Fruit fly (Drosophila melanogaster) whole organism, embryonic: Measurements from ENCODE around the gene eIF4E5.

Experiments
- Atf3 ChIP-seq: fragments of 200-800 bp; sonication (Bioruptor generic); optimal IDR thresholded peaks from 3 replicates; lab custom pipeline; 2016; ENCODE audit warnings: missing biosample characterization, missing genetic modification characterization
- CG10274 ChIP-seq: fragments of 200-800 bp; sonication (Bioruptor generic); optimal IDR thresholded peaks from 3 replicates; lab custom pipeline; 2017; ENCODE audit warnings: missing biosample characterization, mild to moderate bottlenecking, missing genetic modification characterization
- CG10366 ChIP-seq: fragments of 200-800 bp; sonication (Bioruptor generic); IDR thresholded peaks from 2 replicates; pipeline ENCODE4 v1.3.6; 2022; ENCODE audit warnings: missing biosample characterization, missing genetic modification characterization
- CG10543 ChIP-seq: fragments of 200-800 bp; sonication (Bioruptor generic); optimal IDR thresholded peaks from 3 replicates; lab custom pipeline; 2017; ENCODE audit warnings: missing biosample characterization, mild to moderate bottlenecking, missing genetic modification characterization, moderate library complexity
- CG12219 ChIP-seq: fragments of 200-800 bp; sonication (Bioruptor generic); optimal IDR thresholded peaks from 3 replicates; lab custom pipeline; 2018; ENCODE audit warnings: missing biosample characterization, mild to moderate bottlenecking, missing genetic modification characterization
- CG14860 ChIP-seq: fragments of 200-800 bp; sonication (Bioruptor generic); IDR thresholded peaks from 3 replicates; pipeline ENCODE4 v1.3.6; 2022; ENCODE audit warnings: missing biosample characterization, missing genetic modification characterization; ENCODE audit not compliant: partially characterized antibody
- CG1529 ChIP-seq: fragments of 200-800 bp; sonication (Bioruptor generic); optimal IDR thresholded peaks from 3 replicates; lab custom pipeline; 2018; ENCODE audit warnings: missing biosample characterization, missing genetic modification characterization
- CG17359 ChIP-seq: fragments of 200-800 bp; sonication (Bioruptor generic); optimal IDR thresholded peaks from 3 replicates; lab custom pipeline; 2018; ENCODE audit warnings: missing biosample characterization, mild to moderate bottlenecking, missing genetic modification characterization, moderate library complexity
- CG1792 ChIP-seq: fragments of 200-800 bp; sonication (Bioruptor generic); optimal IDR thresholded peaks from 2 replicates; lab custom pipeline; 2016; ENCODE audit warnings: missing biosample characterization, missing genetic modification characterization
- CG2875 ChIP-seq: fragments of 200-800 bp; sonication (Bioruptor generic); optimal IDR thresholded peaks from 2 replicates; lab custom pipeline; 2017; ENCODE audit warnings: missing biosample characterization, mild to moderate bottlenecking, missing genetic modification characterization, missing genetic modification reagents
- CG30020 ChIP-seq: fragments of 200-800 bp; optimal IDR thresholded peaks from 2 replicates; lab custom pipeline; 2019; ENCODE audit warnings: missing biosample characterization, mild to moderate bottlenecking, missing genetic modification characterization, moderate library complexity
- CG6854 ChIP-seq: fragments of 200-800 bp; sonication (Bioruptor generic); optimal IDR thresholded peaks from 3 replicates; lab custom pipeline; 2017; ENCODE audit warnings: missing biosample characterization, mild to moderate bottlenecking, missing genetic modification characterization
- CG7556 ChIP-seq: fragments of 200-800 bp; sonication (Bioruptor generic); optimal IDR thresholded peaks from 2 replicates; lab custom pipeline; 2017; ENCODE audit warnings: missing biosample characterization, mild to moderate bottlenecking, missing genetic modification characterization
- CG7786 ChIP-seq: fragments of 200-800 bp; sonication (Bioruptor generic); optimal IDR thresholded peaks from 2 replicates; lab custom pipeline; 2016; ENCODE audit warnings: missing biosample characterization, missing genetic modification characterization
- CG9609 ChIP-seq: fragments of 200-800 bp; sonication (Bioruptor generic); optimal IDR thresholded peaks from 3 replicates; lab custom pipeline; 2016; ENCODE audit warnings: missing biosample characterization, missing genetic modification characterization
- CoRest ChIP-seq: fragments of 200-800 bp; sonication (Bioruptor generic); optimal IDR thresholded peaks from 3 replicates; lab custom pipeline; 2018; ENCODE audit warnings: missing biosample characterization, mild to moderate bottlenecking, missing genetic modification characterization, moderate library complexity
- D19B ChIP-seq: fragments of 200-800 bp; sonication (Bioruptor generic); optimal IDR thresholded peaks from 2 replicates; lab custom pipeline; 2017; ENCODE audit warnings: missing biosample characterization, mild to moderate bottlenecking, missing genetic modification characterization
- ERR ChIP-seq: fragments of 200-800 bp; sonication (Bioruptor generic); optimal IDR thresholded peaks from 2 replicates; lab custom pipeline; 2016; ENCODE audit warnings: missing biosample characterization, missing genetic modification characterization
- Fer1 ChIP-seq: fragments of 200-800 bp; sonication (Bioruptor generic); optimal IDR thresholded peaks from 2 replicates; lab custom pipeline; 2017; ENCODE audit warnings: missing biosample characterization, mild to moderate bottlenecking, missing genetic modification characterization
- Fer2 ChIP-seq: fragments of 200-800 bp; sonication (Bioruptor generic); optimal IDR thresholded peaks from 2 replicates; lab custom pipeline; 2018; ENCODE audit warnings: missing biosample characterization, mild to moderate bottlenecking, missing genetic modification characterization, moderate library complexity
- GATAe ChIP-seq: fragments of 200-800 bp; sonication (Bioruptor generic); conservative IDR thresholded peaks from 2 replicates; pipeline ENCODE4 v1.3.6; 2022; ENCODE audit warnings: missing biosample characterization, missing genetic modification characterization
- Hmx ChIP-seq: fragments of 200-800 bp; sonication (Bioruptor generic); optimal IDR thresholded peaks from 2 replicates; lab custom pipeline; 2016; ENCODE audit warnings: missing biosample characterization, missing genetic modification characterization
- Kr ChIP-seq: fragments of 200-800 bp; sonication (Bioruptor generic); optimal IDR thresholded peaks from 2 replicates; lab custom pipeline; 2017; ENCODE audit warnings: missing biosample characterization, mild to moderate bottlenecking, missing genetic modification characterization
- Mes4 ChIP-seq: fragments of 200-800 bp; sonication (Bioruptor generic); optimal IDR thresholded peaks from 2 replicates; lab custom pipeline; 2016; ENCODE audit warnings: missing biosample characterization, missing genetic modification characterization
- NFAT ChIP-seq: fragments of 200-800 bp; sonication (Bioruptor generic); IDR thresholded peaks from 2 replicates; pipeline ENCODE4 v1.3.6; 2022; ENCODE audit warnings: missing biosample characterization, missing genetic modification characterization
- NfI ChIP-seq: fragments of 200-800 bp; sonication (Bioruptor generic); optimal IDR thresholded peaks from 3 replicates; lab custom pipeline; 2018; ENCODE audit warnings: missing biosample characterization, mild to moderate bottlenecking, missing genetic modification characterization, moderate library complexity
- Rx ChIP-seq: fragments of 200-800 bp; sonication (Bioruptor generic); IDR thresholded peaks from 2 replicates; pipeline ENCODE4 v1.3.6; 2022; ENCODE audit warnings: missing biosample characterization, missing genetic modification characterization
- ab ChIP-seq: fragments of 200-800 bp; sonication (Bioruptor generic); optimal IDR thresholded peaks from 2 replicates; lab custom pipeline; 2016; ENCODE audit warnings: missing biosample characterization, missing genetic modification characterization
- al ChIP-seq: fragments of 200-800 bp; sonication (Bioruptor generic); IDR thresholded peaks from 2 replicates; pipeline ENCODE4 v1.3.6; 2022; ENCODE audit warnings: missing biosample characterization, missing genetic modification characterization
- amos ChIP-seq: fragments of 200-800 bp; sonication (Bioruptor generic); IDR thresholded peaks from 2 replicates; pipeline ENCODE4 v1.3.6; 2022; ENCODE audit warnings: missing biosample characterization, missing genetic modification characterization; ENCODE audit not compliant: partially characterized antibody
- ase ChIP-seq: fragments of 200-800 bp; sonication (Bioruptor generic); IDR thresholded peaks from 3 replicates; pipeline ENCODE4 v1.3.6; 2022; ENCODE audit warnings: missing biosample characterization, missing genetic modification characterization
- bowl ChIP-seq: fragments of 200-800 bp; sonication (Bioruptor generic); IDR thresholded peaks from 2 replicates; pipeline ENCODE4 v1.3.6; 2022; ENCODE audit warnings: missing biosample characterization, missing genetic modification characterization
- croc ChIP-seq: fragments of 200-800 bp; sonication (Bioruptor generic); conservative IDR thresholded peaks from 3 replicates; pipeline ENCODE4 v1.3.6; 2022; ENCODE audit warnings: missing biosample characterization, missing genetic modification characterization
- dysf ChIP-seq: fragments of 200-800 bp; sonication (Bioruptor generic); IDR thresholded peaks from 3 replicates; pipeline ENCODE4 v1.3.6; 2022; ENCODE audit warnings: missing biosample characterization, missing genetic modification characterization
- gsb ChIP-seq: fragments of 200-800 bp; sonication (Bioruptor generic); IDR thresholded peaks from 2 replicates; pipeline ENCODE4 v1.3.6; 2022; ENCODE audit warnings: missing biosample characterization, missing genetic modification characterization
- h ChIP-seq: fragments of >200 bp; optimal IDR thresholded peaks from 2 replicates; lab custom pipeline; 2017
- hbn ChIP-seq: fragments of 200-800 bp; sonication (Bioruptor generic); IDR thresholded peaks from 2 replicates; pipeline ENCODE4 v1.3.6; 2022; ENCODE audit warnings: missing biosample characterization, missing genetic modification characterization; ENCODE audit not compliant: partially characterized antibody
- her ChIP-seq: fragments of 200-800 bp; sonication (Bioruptor generic); optimal IDR thresholded peaks from 2 replicates; lab custom pipeline; 2016; ENCODE audit warnings: missing biosample characterization, missing genetic modification characterization
- jigr1 ChIP-seq: fragments of 200-800 bp; sonication (Bioruptor generic); IDR thresholded peaks from 3 replicates; pipeline ENCODE4 v1.3.6; 2022; ENCODE audit warnings: missing biosample characterization, missing genetic modification characterization
- jumu ChIP-seq: fragments of 200-800 bp; sonication (Bioruptor generic); optimal IDR thresholded peaks from 3 replicates; lab custom pipeline; 2016; ENCODE audit warnings: missing biosample characterization, missing genetic modification characterization
- nerfin-1 ChIP-seq: fragments of 200-800 bp; sonication (Bioruptor generic); optimal IDR thresholded peaks from 3 replicates; lab custom pipeline; 2019; ENCODE audit warnings: missing biosample characterization, mild to moderate bottlenecking, missing genetic modification characterization, moderate library complexity
- nmo ChIP-seq: fragments of 200-800 bp; sonication (Bioruptor generic); optimal IDR thresholded peaks from 2 replicates; lab custom pipeline; 2018; ENCODE audit warnings: missing biosample characterization, mild to moderate bottlenecking, missing genetic modification characterization, moderate library complexity
- otp ChIP-seq: fragments of 200-800 bp; sonication (Bioruptor generic); IDR thresholded peaks from 3 replicates; pipeline ENCODE4, ENCODE4 v1.3.6; 2022; ENCODE audit warnings: missing biosample characterization, missing genetic modification characterization
- p53 ChIP-seq: fragments of 200-800 bp; sonication (Bioruptor generic); optimal IDR thresholded peaks from 2 replicates; lab custom pipeline; 2016; ENCODE audit warnings: missing biosample characterization, missing genetic modification characterization
- pho ChIP-seq: fragments of 200-800 bp; sonication (Bioruptor generic); optimal IDR thresholded peaks from 2 replicates; lab custom pipeline; 2016; ENCODE audit warnings: missing biosample characterization, missing genetic modification characterization
- phol ChIP-seq: fragments of 200-800 bp; sonication (Bioruptor generic); optimal IDR thresholded peaks from 3 replicates; lab custom pipeline; 2018; ENCODE audit warnings: missing biosample characterization, mild to moderate bottlenecking, missing genetic modification characterization, moderate library complexity
- toy ChIP-seq: fragments of 200-800 bp; sonication (Bioruptor generic); IDR thresholded peaks from 2 replicates; pipeline ENCODE4 v1.3.6; 2022; ENCODE audit warnings: missing biosample characterization, missing genetic modification characterization
- vvl ChIP-seq: fragments of 200-800 bp; sonication (Bioruptor generic); IDR thresholded peaks from 2 replicates; pipeline ENCODE4 v1.3.6; 2022; ENCODE audit warnings: missing biosample characterization, missing genetic modification characterization
- wdn ChIP-seq: fragments of 200-800 bp; sonication (Bioruptor generic); IDR thresholded peaks from 2 replicates; pipeline ENCODE4 v1.3.6; 2022; ENCODE audit warnings: missing biosample characterization, missing genetic modification characterization
- zen2 ChIP-seq: fragments of 200-800 bp; sonication (Bioruptor generic); IDR thresholded peaks from 3 replicates; pipeline ENCODE4 v1.3.6; 2022; ENCODE audit warnings: missing biosample characterization, missing genetic modification characterization; ENCODE audit not compliant: partially characterized antibody

eIF4E5 gene

dm6 chr3L:7911765-7912556, 17.3 kb downstream of the eIF4E5 start, which contains the start of the genes pbl and CG8281 (continued):
- TF ChIP-seq amos, result peak; percentile 80
- TF ChIP-seq CG14860 (GFP tag; lab: Robert Waterston, UW), result peak; percentile 69
- TF ChIP-seq D19B (GFP tag; lab: Kevin White, UChicago), result no peak
- TF ChIP-seq CG12219 (GFP tag; lab: Kevin White, UChicago), result peak; percentile 39
- no peak for TF ChIP-seq NfI (GFP tag; lab: Kevin White, UChicago)
- peak; percentile 53; the same call in 1 of the 3 replicates for TF ChIP-seq zen2 (GFP tag; lab: Robert Waterston, UW)
- no peak for TF ChIP-seq ERR (GFP tag; lab: Kevin White, UChicago)
- no peak for TF ChIP-seq CG2875 (GFP tag; lab: Kevin White, UChicago)
- no peak for TF ChIP-seq ase
- TF ChIP-seq CG30020, result peak; percentile 34
- peak; percentile 2 for TF ChIP-seq Mes4 (GFP tag; lab: Kevin White, UChicago)
- TF ChIP-seq nerfin-1 (tag; lab: Kevin White, UChicago), result peak; percentile 8
- no peak for TF ChIP-seq jigr1 (GFP tag; lab: Robert Waterston, UW)
- TF ChIP-seq CoRest (tag; lab: Kevin White, UChicago), result peak; percentile 62
- no peak for TF ChIP-seq gsb (GFP tag; lab: Robert Waterston, UW)
- TF ChIP-seq CG10366 (GFP tag; lab: Robert Waterston, UW), result peak; percentile 50
- TF ChIP-seq CG7786 (GFP tag; lab: Kevin White, UChicago), result peak; percentile 30
- TF ChIP-seq Fer1, result peak; percentile 19
- peak; percentile 56 for TF ChIP-seq CG9609 (GFP tag; lab: Kevin White, UChicago)
- no peak for TF ChIP-seq h (lab: Kevin White, UChicago)
- TF ChIP-seq vvl (GFP tag; lab: Robert Waterston, UW), result peak; percentile 57; the same call in 1 of the 2 replicates
- TF ChIP-seq GATAe (GFP tag; lab: Robert Waterston, UW), result no peak
- peak; percentile 10 for TF ChIP-seq p53 (GFP tag; lab: Kevin White, UChicago)
- TF ChIP-seq her (GFP tag; lab: Kevin White, UChicago), result no peak
- TF ChIP-seq CG10274 (GFP tag; lab: Kevin White, UChicago), result no peak
- no peak for TF ChIP-seq bowl (GFP tag; lab: Robert Waterston, UW)
- TF ChIP-seq CG7556, result peak; percentile 33
- TF ChIP-seq ab (GFP tag; lab: Kevin White, UChicago), result no peak
- peak; percentile 45; the same call in 1 of the 2 replicates for TF ChIP-seq NFAT (GFP tag; lab: Robert Waterston, UW)
- no peak for TF ChIP-seq Hmx (GFP tag; lab: Kevin White, UChicago)
- TF ChIP-seq CG1792 (GFP tag; lab: Kevin White, UChicago), result peak; percentile 29
- no peak for TF ChIP-seq Kr
- no peak for TF ChIP-seq CG1529 (GFP tag; lab: Kevin White, UChicago)
- peak; percentile 20 for TF ChIP-seq CG10543
- TF ChIP-seq dysf (GFP tag; lab: Robert Waterston, UW), result peak; percentile 48; the same call in 1 of the 3 replicates
- TF ChIP-seq Rx (GFP tag; lab: Robert Waterston, UW), result peak; percentile 45
- TF ChIP-seq al (GFP tag; lab: Robert Waterston, UW), result peak; percentile 35; the same call in 1 of the 2 replicates
- peak; percentile 52; the same call in 1 of the 2 replicates for TF ChIP-seq wdn (GFP tag; lab: Robert Waterston, UW)
- TF ChIP-seq hbn (GFP tag; lab: Robert Waterston, UW), result peak; percentile 52
- TF ChIP-seq Fer2 (tag; lab: Kevin White, UChicago), result no peak
- peak; percentile 17 for TF ChIP-seq Atf3 (GFP tag; lab: Kevin White, UChicago)
- TF ChIP-seq croc, result no peak
- no peak for TF ChIP-seq jumu (GFP tag; lab: Kevin White, UChicago)
- TF ChIP-seq phol (tag; lab: Kevin White, UChicago), result peak; percentile 56
- no peak for TF ChIP-seq CG6854
- peak; percentile 59 for TF ChIP-seq CG17359
- peak; percentile 75 for TF ChIP-seq nmo
- TF ChIP-seq toy (GFP tag; lab: Robert Waterston, UW), result no peak
- peak; percentile 31 for TF ChIP-seq pho
- no peak for TF ChIP-seq otp (GFP tag; lab: Robert Waterston, UW)
